Fruit fly (Drosophila melanogaster): Measurements from ENCODE around the gene Daao2.

The Daao2 gene

DNA sequence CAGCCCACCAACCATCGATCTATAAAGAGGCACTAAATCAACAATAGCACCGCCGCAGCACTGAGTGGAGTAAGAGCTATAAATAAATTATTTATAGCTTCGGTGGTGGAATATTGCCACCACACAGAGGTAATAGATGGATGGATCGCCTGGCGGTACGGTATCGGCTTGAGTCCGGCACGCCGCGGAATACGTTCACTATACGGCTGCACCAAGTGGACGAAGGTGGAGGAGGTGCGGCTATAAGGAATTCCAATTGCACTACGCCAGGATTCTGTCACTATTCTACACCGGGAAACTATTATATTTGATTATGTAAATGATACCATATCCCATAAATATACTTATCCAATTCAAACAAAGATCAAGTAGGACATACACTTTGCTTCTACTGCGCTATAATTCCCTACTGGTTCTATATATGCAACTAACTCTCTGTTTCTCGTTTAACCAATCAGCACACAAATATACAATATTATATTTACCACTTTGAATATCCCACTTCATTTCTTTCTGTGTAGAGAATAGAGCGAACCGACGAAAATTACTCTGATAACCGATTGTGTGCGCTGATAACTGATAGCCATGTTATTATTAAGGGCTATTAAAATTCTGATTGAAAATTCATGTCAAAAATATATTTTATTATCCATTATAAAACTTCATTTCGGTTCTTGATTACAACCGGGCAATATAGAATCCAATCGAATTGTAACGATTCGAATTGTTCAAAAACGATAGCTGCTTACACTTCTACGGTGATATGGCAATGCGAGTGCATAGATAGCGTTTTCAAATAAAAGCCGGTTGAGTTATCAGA, 16.6 kb downstream of the Daao2 start (continued):
- TF ChIP-seq CG6254 (GFP tag; optimal IDR thresholded peaks at IDR 0.05): peak; percentile 37
- peak; percentile 62 for TF ChIP-seq CG9727 (GFP tag; optimal IDR thresholded peaks at IDR 0.05)
- no peak for TF ChIP-seq tll (GFP tag; optimal IDR thresholded peaks at IDR 0.05)
- peak; percentile 91 for TF ChIP-seq Ets65A (GFP tag)
- peak; percentile 53 for TF ChIP-seq CG2712 (tag; optimal IDR thresholded peaks at IDR 0.05)
- TF ChIP-seq kni (GFP tag; optimal IDR thresholded peaks at IDR 0.05): no peak
- peak; percentile 55 for TF ChIP-seq CG31441 (GFP tag; IDR thresholded peaks at IDR 0.05)
- TF ChIP-seq CG10431 (GFP tag; optimal IDR thresholded peaks at IDR 0.05): peak; percentile 9
- TF ChIP-seq Hr51 (GFP tag; optimal IDR thresholded peaks at IDR 0.05): peak in 1 of 2 experiments; percentile 43
- TF ChIP-seq tap (tag; optimal IDR thresholded peaks at IDR 0.05): peak; percentile 9
- TF ChIP-seq mld (GFP tag; IDR thresholded peaks at IDR 0.05; ENCODE audit: partially characterized antibody): no peak
- peak; percentile 14 for TF ChIP-seq Chrac-16 (GFP tag; optimal IDR thresholded peaks at IDR 0.05)
- peak; percentile 6 for TF ChIP-seq ewg (GFP tag; optimal IDR thresholded peaks at IDR 0.05)
- TF ChIP-seq CG4404 (GFP tag; IDR thresholded peaks at IDR 0.05): 0 out of 2 replicates have a peak, but pooled peaks have one; percentile 15
- peak; percentile 66 for TF ChIP-seq nmo (GFP tag; optimal IDR thresholded peaks at IDR 0.05)
- TF ChIP-seq CG2120 (GFP tag; optimal IDR thresholded peaks at IDR 0.05): peak; percentile 52
- peak; percentile 6 for TF ChIP-seq CG1529 (GFP tag; optimal IDR thresholded peaks at IDR 0.05)
- TF ChIP-seq MESR4 (GFP tag; optimal IDR thresholded peaks at IDR 0.05): no peak
- peak; percentile 27 for TF ChIP-seq cato (GFP tag; optimal IDR thresholded peaks at IDR 0.05; ENCODE audit: borderline replicate concordance)
- no peak for TF ChIP-seq abd-A (tag; optimal IDR thresholded peaks at IDR 0.05)
- TF ChIP-seq row (GFP tag; IDR thresholded peaks at IDR 0.05): peak; percentile 68
- no peak for TF ChIP-seq CG15514 (GFP tag; optimal IDR thresholded peaks at IDR 0.05)
- TF ChIP-seq sens (GFP tag): peak; percentile 90
- TF ChIP-seq CG3838 (GFP tag; optimal IDR thresholded peaks at IDR 0.05): no peak
- TF ChIP-seq schlank (tag; optimal IDR thresholded peaks at IDR 0.05): no peak
- no peak for TF ChIP-seq dimm (GFP tag; IDR thresholded peaks at IDR 0.05)
- no peak for TF ChIP-seq Myb (GFP tag; optimal IDR thresholded peaks at IDR 0.05)
- TF ChIP-seq tio (GFP tag; optimal IDR thresholded peaks at IDR 0.05): peak; percentile 51
- TF ChIP-seq CG10979 (tag; optimal IDR thresholded peaks at IDR 0.05): peak; percentile 51
- TF ChIP-seq otp (GFP tag; IDR thresholded peaks at IDR 0.05): no peak
- 0 out of 2 replicates have a peak, but pooled peaks have one; percentile 25 for TF ChIP-seq CG31224 (GFP tag; IDR thresholded peaks at IDR 0.05)
- TF ChIP-seq NfI (GFP tag; optimal IDR thresholded peaks at IDR 0.05): peak; percentile 5
- TF ChIP-seq tx (GFP tag; optimal IDR thresholded peaks at IDR 0.05): peak; percentile 10
- TF ChIP-seq CG30403 (GFP tag; optimal IDR thresholded peaks at IDR 0.05): peak; percentile 51
- TF ChIP-seq CG33213 (GFP tag; optimal IDR thresholded peaks at IDR 0.05): no peak
- TF ChIP-seq CoRest (tag; optimal IDR thresholded peaks at IDR 0.05): peak; percentile 67
- peak; percentile 94 for TF ChIP-seq CG10274 (GFP tag; optimal IDR thresholded peaks at IDR 0.05)
- TF ChIP-seq HLH3B (GFP tag; IDR thresholded peaks at IDR 0.05): 0 out of 2 replicates have a peak, but pooled peaks have one; percentile 19
- TF ChIP-seq pan (optimal IDR thresholded peaks at IDR 0.05): no peak
- peak in 1 of 2 experiments; percentile 4 for TF ChIP-seq pan (GFP tag; optimal IDR thresholded peaks at IDR 0.05 in 1 of 2, IDR thresholded peaks at IDR 0.05 in 1 of 2)
- TF ChIP-seq CG4328 (GFP tag; optimal IDR thresholded peaks at IDR 0.05): no peak
- peak; percentile 26 for TF ChIP-seq grn (GFP tag; optimal IDR thresholded peaks at IDR 0.05)
- TF ChIP-seq Lpt (GFP tag; optimal IDR thresholded peaks at IDR 0.05): no peak
- no peak for TF ChIP-seq aop (GFP tag; IDR thresholded peaks at IDR 0.05)
- peak; percentile 29; the same call in 1 of the 2 replicates for TF ChIP-seq Ptx1 (GFP tag; IDR thresholded peaks at IDR 0.05)
- TF ChIP-seq Spps (tag; optimal IDR thresholded peaks at IDR 0.05): no peak
- TF ChIP-seq CG32532 (GFP tag; IDR thresholded peaks at IDR 0.05): no peak
- peak; percentile 71 for TF ChIP-seq sug (tag; optimal IDR thresholded peaks at IDR 0.05)
- TF ChIP-seq CG3847 (GFP tag; IDR thresholded peaks at IDR 0.05): 0 out of 2 replicates have a peak, but pooled peaks have one; percentile 15

All from whole organism, embryonic.